Worm (Caenorhabditis elegans): ENCODE measurements around the gene R04F11.5.

R04F11.5 gene

DNA sequence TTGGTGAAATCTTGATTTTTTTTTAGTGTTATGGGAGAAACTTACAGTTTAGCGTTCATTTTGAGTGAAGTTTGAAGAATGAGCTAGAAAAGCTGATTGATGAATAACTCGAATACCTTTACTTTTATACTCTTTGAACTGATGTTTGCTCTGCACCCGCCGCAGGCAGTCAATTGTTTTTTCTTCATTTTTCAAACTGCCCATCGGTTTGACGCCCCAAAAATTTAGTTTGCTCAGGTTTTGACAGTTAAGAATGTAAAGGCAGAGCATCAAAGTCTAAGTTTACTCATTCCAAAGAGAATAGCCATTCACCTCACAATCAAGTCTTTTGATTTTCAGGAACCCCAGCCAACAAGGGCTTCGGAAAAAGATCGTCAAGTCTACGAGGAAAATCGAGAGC is 43.8 kb upstream of the R04F11.5 start, which contains the start of gene fipr-1:
fipr-1 (minus strand) TSS at position 101 of the 400 bp plus-strand sequence.
- TF ChIP-seq efl-3 (GFP tag; optimal IDR thresholded peaks at IDR 0.05): no peak
- no peak for TF ChIP-seq nhr-71 (tag; optimal IDR thresholded peaks at IDR 0.05)
- no peak for TF ChIP-seq fkh-8 (tag; optimal IDR thresholded peaks at IDR 0.05)
- no peak for TF ChIP-seq nhr-11 (tag; optimal IDR thresholded peaks at IDR 0.05)
- no peak for TF ChIP-seq zag-1 (tag; optimal IDR thresholded peaks at IDR 0.05)
- TF ChIP-seq nhr-12 (tag; optimal IDR thresholded peaks at IDR 0.05): no peak
- TF ChIP-seq irx-1 (tag; optimal IDR thresholded peaks at IDR 0.05): no peak
- TF ChIP-seq egl-27 (tag; optimal IDR thresholded peaks at IDR 0.05): no peak
- no peak for TF ChIP-seq pag-3 (tag; optimal IDR thresholded peaks at IDR 0.05; ENCODE audit: borderline replicate concordance, insufficient read depth)
- no peak for TF ChIP-seq pax-3 (tag; optimal IDR thresholded peaks at IDR 0.05)
- TF ChIP-seq hpl-2 (GFP tag; optimal IDR thresholded peaks at IDR 0.05): no peak
- no peak for TF ChIP-seq nhr-90 (tag; optimal IDR thresholded peaks at IDR 0.05; ENCODE audit: poor library complexity)
- TF ChIP-seq nhr-19 (GFP tag; conservative IDR thresholded peaks at IDR 0.05): no peak
- no peak for TF ChIP-seq ceh-8 (GFP tag; optimal IDR thresholded peaks at IDR 0.05)

DNA sequence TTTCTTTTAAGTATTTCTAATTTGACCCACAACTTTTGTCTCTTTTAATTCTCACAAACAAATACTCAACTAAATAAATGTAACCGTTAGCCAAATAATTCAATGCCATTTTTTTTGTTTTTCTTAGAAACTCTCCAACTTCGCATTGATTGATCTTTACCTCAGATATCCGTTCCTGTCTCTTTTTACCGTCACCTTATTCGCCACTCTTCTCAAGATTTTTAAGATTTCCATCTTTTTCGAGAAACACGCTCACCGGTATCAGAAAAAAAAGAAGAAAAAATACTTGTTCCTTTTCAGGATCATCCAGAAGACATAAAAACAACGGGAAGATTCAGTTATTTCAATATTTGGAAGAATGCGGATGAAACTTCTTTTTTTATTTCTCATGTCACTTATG is 40.5 kb upstream of the R04F11.5 start, which contains the start of gene F23H12.5:
F23H12.5 (plus strand) TSS at position 301 of the 400 bp plus-strand sequence.
- TF ChIP-seq nhr-12 (tag; optimal IDR thresholded peaks at IDR 0.05) (no peak), ceh-88 (GFP tag; IDR thresholded peaks at IDR 0.05) (no peak), egl-27 (tag; optimal IDR thresholded peaks at IDR 0.05) (no peak), lin-15B (tag; optimal IDR thresholded peaks at IDR 0.05) (no peak), nhr-85 (tag) (peak; percentile 27), grh-1 (GFP tag; IDR thresholded peaks at IDR 0.05) (no peak)

DNA sequence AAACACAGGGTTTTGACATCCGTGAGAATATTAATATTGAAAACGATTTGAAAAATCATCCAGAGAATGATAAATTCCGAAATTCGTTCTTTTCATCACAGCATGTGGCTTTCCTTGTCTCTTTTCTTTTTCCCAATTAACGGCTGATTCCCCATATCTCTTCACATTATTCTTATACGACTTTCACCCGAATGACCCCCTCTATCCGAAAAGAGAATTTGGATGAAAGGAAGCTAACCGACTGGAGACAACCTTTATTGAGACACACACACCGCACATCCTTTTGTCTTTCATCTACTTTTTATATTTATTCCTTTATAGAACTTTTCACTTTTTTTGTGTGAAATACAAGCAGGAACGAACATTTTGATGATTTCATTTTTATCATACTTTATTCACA is 39.8 kb upstream of the R04F11.5 start:
- TF ChIP-seq nhr-47 (tag; optimal IDR thresholded peaks at IDR 0.05): no peak
- TF ChIP-seq blmp-1 (tag; optimal IDR thresholded peaks at IDR 0.05): peak; percentile 98
- no peak for TF ChIP-seq zag-1 (tag; optimal IDR thresholded peaks at IDR 0.05)

- TF ChIP-seq hlh-4 (tag; optimal IDR thresholded peaks at IDR 0.05) (no peak), ama-1 (optimal IDR thresholded peaks at IDR 0.05) (peak; percentile 36), blmp-1 (tag; optimal IDR thresholded peaks at IDR 0.05) (peak; percentile 82), pqm-1 (tag; optimal IDR thresholded peaks at IDR 0.05) (no peak), efl-3 (GFP tag; optimal IDR thresholded peaks at IDR 0.05) (no peak), efl-1 (optimal IDR thresholded peaks at IDR 0.05) (no peak), efl-1 (GFP tag; optimal IDR thresholded peaks at IDR 0.05 in 1 of 2) (peak in 1 of 2 experiments; percentile 11), C34B4.2 (tag; optimal IDR thresholded peaks at IDR 0.05) (no peak)
These were observed 36.5 kb upstream of the R04F11.5 start for ce11 chrV:12354193-12354830.

ce11 chrV:12353505-12353904 is 35.7 kb upstream of the R04F11.5 start:
- TF ChIP-seq unc-98 (GFP tag; IDR thresholded peaks at IDR 0.05) (no peak), snu-23 (GFP tag; optimal IDR thresholded peaks at IDR 0.05) (no peak), nhr-85 (tag) (peak; percentile 13), zip-4 (GFP tag; optimal IDR thresholded peaks at IDR 0.05) (no peak), ceh-8 (GFP tag; optimal IDR thresholded peaks at IDR 0.05) (peak; percentile 79), ceh-88 (GFP tag; IDR thresholded peaks at IDR 0.05) (no peak), efl-1 (optimal IDR thresholded peaks at IDR 0.05) (no peak), efl-1 (GFP tag; optimal IDR thresholded peaks at IDR 0.05 in 1 of 2) (peak in 1 of 2 experiments; percentile 51), mab-9 (GFP tag; IDR thresholded peaks at IDR 0.05) (no peak), pqm-1 (tag; optimal IDR thresholded peaks at IDR 0.05) (no peak), nhr-237 (tag; optimal IDR thresholded peaks at IDR 0.05) (no peak), isw-1 (GFP tag; IDR thresholded peaks at IDR 0.05) (no peak)

DNA sequence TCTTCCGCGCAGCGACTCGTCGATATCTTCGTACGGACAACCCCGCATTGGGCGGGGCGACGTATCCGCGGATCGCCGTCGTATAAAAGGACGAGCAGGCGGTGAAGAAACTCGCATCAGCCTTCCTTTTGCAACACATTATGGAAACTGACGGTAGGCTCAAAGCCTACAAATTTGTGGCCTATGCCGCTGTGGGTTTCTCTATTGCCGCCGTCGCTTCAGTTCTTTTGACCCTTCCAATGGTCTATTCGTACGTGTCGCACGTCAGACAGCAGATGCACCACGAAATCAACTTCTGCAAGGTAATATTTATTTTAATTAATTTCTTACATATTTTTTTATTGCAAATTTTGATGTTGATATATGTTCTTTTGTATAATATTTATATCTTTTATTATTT is 35.1 kb upstream of the R04F11.5 start:
- no peak for TF ChIP-seq vab-15 (tag; optimal IDR thresholded peaks at IDR 0.05)
- TF ChIP-seq lin-15B (tag; optimal IDR thresholded peaks at IDR 0.05): no peak
- no peak for TF ChIP-seq aha-1 (tag; optimal IDR thresholded peaks at IDR 0.05)
- TF ChIP-seq snu-23 (GFP tag; optimal IDR thresholded peaks at IDR 0.05): no peak
- no peak for TF ChIP-seq ceh-63 (GFP tag; optimal IDR thresholded peaks at IDR 0.05)
- no peak for TF ChIP-seq lin-13 (GFP tag; optimal IDR thresholded peaks at IDR 0.05)
- no peak for TF ChIP-seq ztf-11 (tag; optimal IDR thresholded peaks at IDR 0.05)
- TF ChIP-seq ama-1 (optimal IDR thresholded peaks at IDR 0.05): peak; percentile 45
